Fruit fly (Drosophila melanogaster) whole organism, wandering third instar larva: Measurements from ENCODE around the gene CG7953.

Source experiments
- Abd-B ChIP-seq: fragments of >200 bp; optimal IDR thresholded peaks from 2 replicates; lab custom pipeline; 2017; ENCODE audit warnings: missing biosample characterization, missing genetic modification characterization
- CG32264 ChIP-seq: fragments of 200-800 bp; sonication (Bioruptor generic); optimal IDR thresholded peaks from 2 replicates; lab custom pipeline; 2016; ENCODE audit warnings: missing biosample characterization, missing genetic modification characterization
- CG9705 ChIP-seq: fragments of 200-800 bp; sonication (Bioruptor generic); optimal IDR thresholded peaks from 2 replicates; lab custom pipeline; 2018; ENCODE audit warnings: missing biosample characterization, mild to moderate bottlenecking, missing genetic modification characterization
- CrebA ChIP-seq: fragments of 200-800 bp; sonication (Bioruptor generic); optimal IDR thresholded peaks from 2 replicates; lab custom pipeline; 2016; ENCODE audit warnings: missing biosample characterization, mild to moderate bottlenecking, missing genetic modification characterization, borderline replicate concordance
- Dfd ChIP-seq: fragments of >200 bp; optimal IDR thresholded peaks from 2 replicates; lab custom pipeline; 2017; ENCODE audit warnings: missing biosample characterization, missing genetic modification characterization
- Dif ChIP-seq: fragments of 200-275, 200-300 bp; sonication (Bioruptor generic); optimal IDR thresholded peaks from 2 replicates; lab custom pipeline; 2018; ENCODE audit warnings: missing biosample characterization, missing genetic modification characterization; ENCODE audit not compliant: partially characterized antibody
- GATAd ChIP-seq: sonication (Bioruptor generic); optimal IDR thresholded peaks from 2 replicates; lab custom pipeline; 2016; ENCODE audit warnings: missing biosample characterization, missing genetic modification characterization
- HLH106 ChIP-seq: fragments of 200-800 bp; optimal IDR thresholded peaks from 3 replicates; lab custom pipeline; 2019; ENCODE audit warnings: missing biosample characterization, mild to moderate bottlenecking, missing genetic modification characterization, moderate library complexity
- Hnf4 ChIP-seq: fragments of 200-800 bp; sonication (Bioruptor generic); optimal IDR thresholded peaks from 2 replicates; lab custom pipeline; 2016; ENCODE audit warnings: missing biosample characterization, mild to moderate bottlenecking, missing genetic modification characterization
- Hr78 ChIP-seq: fragments of >200 bp; optimal IDR thresholded peaks from 2 replicates; lab custom pipeline; 2017; ENCODE audit warnings: missing biosample characterization, missing genetic modification characterization
- Hr83 ChIP-seq: fragments of 200-300 bp; sonication (Bioruptor generic); optimal IDR thresholded peaks from 2 replicates; lab custom pipeline; 2016; ENCODE audit warnings: missing biosample characterization, mild to moderate bottlenecking, missing genetic modification characterization, moderate library complexity; ENCODE audit not compliant: poor library complexity, severe bottlenecking
- Jra ChIP-seq: sonication (Bioruptor generic); optimal IDR thresholded peaks from 2 replicates; lab custom pipeline; 2016; ENCODE audit warnings: missing biosample characterization, missing genetic modification characterization
- Myc ChIP-seq: fragments of >200 bp; optimal IDR thresholded peaks from 2 replicates; lab custom pipeline; 2017
- N ChIP-seq: fragments of >200 bp; optimal IDR thresholded peaks from 2 replicates; lab custom pipeline; 2018; ENCODE audit warnings: missing biosample characterization, missing external identifiers, missing genetic modification characterization
- OdsH ChIP-seq: fragments of 200-800 bp; sonication (Bioruptor generic); optimal IDR thresholded peaks from 2 replicates; lab custom pipeline; 2016; ENCODE audit warnings: missing biosample characterization, mild to moderate bottlenecking, missing genetic modification characterization
- Rel ChIP-seq, 2 experiments: fragments of 200-800 bp; sonication (Bioruptor generic) in 1 of 2; optimal IDR thresholded peaks; 2 replicates in 1 of 2; 3 replicates in 1 of 2; lab custom pipeline; 2016 to 2019; ENCODE audit warnings: mild to moderate bottlenecking in 2 of 2, missing biosample characterization in 2 of 2, missing genetic modification characterization in 2 of 2, moderate library complexity in 1 of 2
- Sp1 ChIP-seq: fragments of 200-800 bp; sonication (Bioruptor generic); optimal IDR thresholded peaks from 3 replicates; lab custom pipeline; 2019; ENCODE audit warnings: missing biosample characterization, mild to moderate bottlenecking, missing genetic modification characterization, moderate library complexity
- Vsx2 ChIP-seq: fragments of 200-300, 225-300 bp; sonication (Bioruptor generic); optimal IDR thresholded peaks from 2 replicates; lab custom pipeline; 2018; ENCODE audit warnings: missing biosample characterization, missing genetic modification characterization; ENCODE audit not compliant: partially characterized antibody
- br ChIP-seq: fragments of 200-800 bp; sonication (Bioruptor generic); optimal IDR thresholded peaks from 2 replicates; lab custom pipeline; 2016; ENCODE audit warnings: missing biosample characterization, missing genetic modification characterization
- brk ChIP-seq: fragments of 200-800 bp; sonication (Bioruptor generic); optimal IDR thresholded peaks from 2 replicates; lab custom pipeline; 2016; ENCODE audit warnings: missing biosample characterization, mild to moderate bottlenecking, missing genetic modification characterization
- dl ChIP-seq, 2 experiments: fragments of 175-275, 200-275 bp in 1 of 2; fragments of 200-275 bp in 1 of 2; sonication (Bioruptor generic); optimal IDR thresholded peaks; lab custom pipeline; 2018; ENCODE audit warnings: mild to moderate bottlenecking in 2 of 2, missing biosample characterization in 2 of 2, missing genetic modification characterization in 2 of 2, moderate library complexity in 2 of 2; ENCODE audit not compliant: partially characterized antibody in 2 of 2, insufficient read depth in 1 of 2
- dsf ChIP-seq: sonication (Bioruptor generic); optimal IDR thresholded peaks from 2 replicates; lab custom pipeline; 2016; ENCODE audit warnings: missing biosample characterization, missing genetic modification characterization, borderline replicate concordance
- ey ChIP-seq: fragments of 200-800 bp; sonication (Bioruptor generic); optimal IDR thresholded peaks from 2 replicates; lab custom pipeline; 2016; ENCODE audit warnings: missing biosample characterization, missing genetic modification characterization
- foxo ChIP-seq, 2 experiments: fragments of 200-800 bp; sonication (Bioruptor generic); optimal IDR thresholded peaks; 2 replicates in 1 of 2; 3 replicates in 1 of 2; lab custom pipeline; 2016 to 2017; ENCODE audit warnings: missing biosample characterization in 2 of 2, missing genetic modification characterization in 2 of 2
- fru ChIP-seq: fragments of 200-800 bp; sonication (Bioruptor generic); optimal IDR thresholded peaks from 3 replicates; lab custom pipeline; 2016; ENCODE audit warnings: missing biosample characterization, mild to moderate bottlenecking, missing genetic modification characterization
- h ChIP-seq: fragments of 200-800 bp; sonication (Bioruptor generic); optimal IDR thresholded peaks from 3 replicates; lab custom pipeline; 2016; ENCODE audit warnings: missing biosample characterization, mild to moderate bottlenecking, missing genetic modification characterization
- jim ChIP-seq: fragments of 175-275, 200-325 bp; sonication (Bioruptor generic); optimal IDR thresholded peaks from 2 replicates; lab custom pipeline; 2016; ENCODE audit warnings: missing biosample characterization, mild to moderate bottlenecking, missing genetic modification characterization
- lola ChIP-seq: fragments of >200 bp; optimal IDR thresholded peaks from 2 replicates; lab custom pipeline; 2017; ENCODE audit warnings: missing biosample characterization, missing genetic modification characterization
- pan ChIP-seq: fragments of >200 bp; optimal IDR thresholded peaks from 2 replicates; lab custom pipeline; 2017
- psq ChIP-seq: fragments of 200-800 bp; sonication (Bioruptor generic); optimal IDR thresholded peaks from 3 replicates; lab custom pipeline; 2017; ENCODE audit warnings: missing biosample characterization, mild to moderate bottlenecking, missing genetic modification characterization, moderate library complexity
- rgr ChIP-seq: fragments of 200-800 bp; sonication (Bioruptor generic); optimal IDR thresholded peaks from 3 replicates; lab custom pipeline; 2016; ENCODE audit warnings: missing biosample characterization, mild to moderate bottlenecking, missing genetic modification characterization
- sage ChIP-seq: fragments of 200-800 bp; sonication (Bioruptor generic); optimal IDR thresholded peaks from 2 replicates; lab custom pipeline; 2016; ENCODE audit warnings: missing biosample characterization, mild to moderate bottlenecking, missing genetic modification characterization
- sv ChIP-seq: fragments of 200-800 bp; sonication (Bioruptor generic); optimal IDR thresholded peaks from 3 replicates; lab custom pipeline; 2016; ENCODE audit warnings: missing biosample characterization, missing genetic modification characterization
- tai ChIP-seq: sonication (Bioruptor generic); optimal IDR thresholded peaks from 2 replicates; lab custom pipeline; 2016; ENCODE audit warnings: missing biosample characterization, missing genetic modification characterization
- usp ChIP-seq: fragments of >200 bp; optimal IDR thresholded peaks from 2 replicates; lab custom pipeline; 2017; ENCODE audit warnings: missing biosample characterization, missing genetic modification characterization
- woc ChIP-seq: sonication (Bioruptor generic); optimal IDR thresholded peaks from 2 replicates; lab custom pipeline; 2016; ENCODE audit warnings: missing biosample characterization, mild to moderate bottlenecking, missing genetic modification characterization

Gene CG7953

DNA sequence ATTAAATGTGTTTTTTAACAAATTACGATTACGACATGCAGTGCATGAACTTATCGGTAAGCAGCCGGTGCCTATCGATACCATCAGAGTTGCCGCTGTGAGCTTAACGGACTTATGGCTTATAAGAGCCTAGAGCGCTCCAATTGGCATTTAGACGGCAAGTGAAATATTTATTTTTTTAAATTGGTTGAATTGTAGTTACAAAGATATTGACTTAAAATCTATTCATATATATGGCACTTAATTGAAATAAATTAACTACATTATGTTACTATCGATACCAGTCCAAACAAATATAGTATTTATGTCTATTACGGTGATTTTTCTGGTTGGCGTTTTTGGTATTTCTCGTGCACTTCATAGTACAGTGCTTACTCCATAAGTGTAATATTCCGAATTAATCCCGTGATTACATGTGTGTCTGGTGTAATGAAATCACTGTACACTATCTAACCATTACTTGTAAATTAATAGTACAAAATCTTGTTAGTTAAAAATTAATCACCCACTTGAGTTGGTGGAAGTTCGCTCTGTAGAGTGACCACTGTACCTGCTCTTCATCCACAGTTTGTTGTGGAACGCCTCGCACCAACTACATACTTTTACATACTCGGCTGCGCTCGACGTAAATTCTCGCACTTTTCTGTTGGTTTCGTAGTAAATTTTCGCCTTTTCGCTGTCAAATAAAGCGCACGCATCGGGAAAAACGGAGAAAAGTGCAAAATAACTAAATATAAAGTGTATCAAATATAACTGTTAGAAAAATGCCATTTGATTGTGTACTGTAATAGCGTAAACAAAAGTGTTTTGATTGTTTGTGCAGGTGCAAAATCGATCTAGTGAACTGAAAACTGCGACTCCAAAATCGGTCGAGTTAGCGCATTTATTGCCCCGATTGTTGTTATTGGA, 12.5 kb upstream of the CG7953 start, which contains the start of the genes mRpS23 and CenG1A (continued):
- TF ChIP-seq brk (GFP tag; lab: Kevin White, UChicago) (no peak), Vsx2 (GFP tag; lab: Kevin White, UChicago) (no peak), tai (GFP tag; lab: Kevin White, UChicago) (no peak), CG9705 (peak; percentile 99), Hnf4 (GFP tag; lab: Kevin White, UChicago) (peak; percentile 100), Rel (GFP tag; optimal IDR thresholded peaks at IDR 0.05; lab: Kevin White, UChicago) (peak; percentile 99), Rel (tag; optimal IDR thresholded peaks at IDR 0.05; lab: Kevin White, UChicago) (peak; percentile 96), N (no peak), Hr78 (GFP tag; lab: Kevin White, UChicago) (no peak), Hr83 (peak; percentile 100), br (GFP tag; lab: Kevin White, UChicago) (peak; percentile 100), HLH106 (tag; lab: Kevin White, UChicago) (peak; percentile 100)

DNA sequence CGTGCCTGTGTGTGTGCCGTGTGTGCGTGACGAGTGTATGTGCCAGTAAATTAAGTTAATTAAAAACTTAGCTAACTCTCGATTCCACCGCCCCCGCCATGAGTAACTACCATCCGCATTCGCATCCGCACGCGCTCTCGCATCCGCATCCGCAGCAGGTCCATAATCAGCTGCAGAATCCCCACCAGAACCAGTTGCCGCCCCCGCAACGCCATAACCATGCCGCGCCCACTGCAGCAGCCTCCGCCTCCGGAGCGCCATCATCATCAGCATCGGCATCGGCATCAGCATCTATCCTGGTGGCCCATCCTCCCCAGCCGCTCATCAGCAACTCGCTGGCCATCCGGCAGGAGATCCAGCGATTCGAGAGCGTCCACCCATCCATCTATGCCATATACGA, 11.8 kb upstream of the CG7953 start:
- TF ChIP-seq Myc (lab: Kevin White, UChicago) = no peak
- TF ChIP-seq N = no peak
- no peak for TF ChIP-seq sage (GFP tag; lab: Kevin White, UChicago)
- no peak for TF ChIP-seq HLH106 (tag; lab: Kevin White, UChicago)
- TF ChIP-seq br (GFP tag; lab: Kevin White, UChicago) = no peak
- no peak for TF ChIP-seq h (GFP tag; lab: Kevin White, UChicago)
- TF ChIP-seq Hr83 = no peak
- TF ChIP-seq Abd-B = no peak
- TF ChIP-seq jim (GFP tag; lab: Kevin White, UChicago) = no peak
- no peak for TF ChIP-seq psq (GFP tag; lab: Kevin White, UChicago)
- TF ChIP-seq Sp1 (GFP tag; lab: Kevin White, UChicago) = no peak
- TF ChIP-seq CrebA = no peak
- no peak for TF ChIP-seq usp
- no peak for TF ChIP-seq Dif
- TF ChIP-seq Dfd (GFP tag; lab: Kevin White, UChicago) = no peak
- TF ChIP-seq, all 38 proteins: peak for 0

DNA sequence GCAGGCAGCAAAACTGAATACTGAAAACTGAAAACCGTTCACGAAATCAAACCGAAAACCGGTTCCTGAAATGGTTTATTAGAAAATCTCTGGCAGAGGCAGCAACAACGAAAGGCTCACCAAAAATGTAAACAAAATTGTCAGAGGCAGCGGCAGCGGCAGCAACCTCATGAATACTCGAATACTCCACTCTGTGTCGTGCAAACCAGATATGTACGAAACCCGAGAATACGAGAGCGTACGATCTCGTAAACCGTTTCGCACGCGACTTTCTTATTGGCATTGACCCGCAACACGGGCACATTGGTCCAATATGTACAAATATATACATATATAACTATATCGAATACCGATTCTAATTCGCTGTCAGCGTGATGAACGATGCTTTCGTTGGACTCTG, 10.1 kb upstream of the CG7953 start:
- TF ChIP-seq psq (GFP tag; lab: Kevin White, UChicago) (peak; percentile 17), Sp1 (GFP tag; lab: Kevin White, UChicago) (no peak), Dfd (GFP tag; lab: Kevin White, UChicago) (no peak), Rel (GFP tag; optimal IDR thresholded peaks at IDR 0.05; lab: Kevin White, UChicago) (no peak), Rel (tag; optimal IDR thresholded peaks at IDR 0.05; lab: Kevin White, UChicago) (no peak), dl (GFP tag; optimal IDR thresholded peaks at IDR 0.05; lab: Kevin White, UChicago; ENCODE audit: insufficient read depth in 1 of 2, partially characterized antibody in 2 of 2) (no peak), woc (GFP tag; lab: Kevin White, UChicago) (no peak), CG9705 (no peak), h (GFP tag; lab: Kevin White, UChicago) (peak; percentile 16), sage (GFP tag; lab: Kevin White, UChicago) (peak; percentile 63), jim (GFP tag; lab: Kevin White, UChicago) (no peak)

DNA sequence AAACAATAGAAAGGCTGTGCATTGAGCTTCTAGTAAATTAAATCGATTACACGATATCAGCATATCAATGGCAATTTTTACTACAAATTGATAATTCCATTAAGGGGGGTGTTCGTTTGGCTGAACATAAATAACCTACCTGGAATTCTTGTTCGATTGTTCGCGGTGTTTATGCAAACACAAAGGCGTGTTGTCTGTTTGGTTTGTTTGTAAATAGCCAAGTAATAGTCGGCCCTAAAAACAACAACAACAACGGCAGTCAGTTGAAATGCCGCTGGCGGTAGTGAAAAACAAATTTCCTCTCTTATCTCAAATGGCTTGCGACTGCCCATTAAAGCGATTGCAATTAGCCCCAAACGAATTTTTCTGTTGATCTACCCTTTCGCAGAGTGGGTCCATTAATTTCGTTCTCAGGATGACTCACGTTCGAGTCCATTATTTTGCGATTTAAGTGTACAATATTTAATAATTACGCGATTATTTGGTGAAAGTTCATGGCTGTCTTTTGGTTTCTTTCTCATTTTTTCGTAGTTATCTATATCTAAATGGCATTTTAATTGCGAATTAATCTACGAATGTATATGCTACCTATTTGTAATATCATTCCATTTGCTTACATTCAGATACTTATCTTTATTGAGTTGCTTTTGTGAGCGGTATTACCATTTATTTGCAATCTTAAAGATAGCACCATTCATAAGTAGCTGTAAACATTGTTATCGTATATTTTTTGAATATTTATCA, 8.9 kb upstream of the CG7953 start:
- TF ChIP-seq Abd-B (no peak), foxo (GFP tag; optimal IDR thresholded peaks at IDR 0.05; lab: Kevin White, UChicago) (peak in 1 of 2 experiments; percentile 21), CG32264 (GFP tag; lab: Kevin White, UChicago) (no peak), Rel (GFP tag; optimal IDR thresholded peaks at IDR 0.05; lab: Kevin White, UChicago) (no peak), Rel (tag; optimal IDR thresholded peaks at IDR 0.05; lab: Kevin White, UChicago) (no peak), tai (GFP tag; lab: Kevin White, UChicago) (no peak), fru (no peak), Sp1 (GFP tag; lab: Kevin White, UChicago) (peak; percentile 39), GATAd (GFP tag; lab: Kevin White, UChicago) (no peak), Vsx2 (GFP tag; lab: Kevin White, UChicago) (no peak), dsf (GFP tag; lab: Kevin White, UChicago) (no peak), OdsH (peak; percentile 2), ey (GFP tag; lab: Kevin White, UChicago) (peak; percentile 13), jim (GFP tag; lab: Kevin White, UChicago) (no peak), CrebA (no peak), h (GFP tag; lab: Kevin White, UChicago) (peak; percentile 41), usp (no peak), sage (GFP tag; lab: Kevin White, UChicago) (no peak), woc (GFP tag; lab: Kevin White, UChicago) (no peak), Jra (GFP tag; lab: Kevin White, UChicago) (no peak), dl (GFP tag; optimal IDR thresholded peaks at IDR 0.05; lab: Kevin White, UChicago; ENCODE audit: insufficient read depth in 1 of 2, partially characterized antibody in 2 of 2) (no peak), pan (lab: Kevin White, UChicago) (no peak), HLH106 (tag; lab: Kevin White, UChicago) (peak; percentile 41), brk (GFP tag; lab: Kevin White, UChicago) (peak; percentile 30), Hnf4 (GFP tag; lab: Kevin White, UChicago) (no peak), sv (GFP tag; lab: Kevin White, UChicago) (peak; percentile 14), rgr (GFP tag; lab: Kevin White, UChicago) (no peak), lola (GFP tag; lab: Kevin White, UChicago) (no peak), Dfd (GFP tag; lab: Kevin White, UChicago) (no peak), CG9705 (no peak)
